Worm (Caenorhabditis elegans): ENCODE measurements around the gene C24A8.6.
"Not testable (repeated sequence)": the region's sequence is repeated elsewhere in the genome, so short reads cannot be mapped to it uniquely, and the experiment has no call there.

DNA sequence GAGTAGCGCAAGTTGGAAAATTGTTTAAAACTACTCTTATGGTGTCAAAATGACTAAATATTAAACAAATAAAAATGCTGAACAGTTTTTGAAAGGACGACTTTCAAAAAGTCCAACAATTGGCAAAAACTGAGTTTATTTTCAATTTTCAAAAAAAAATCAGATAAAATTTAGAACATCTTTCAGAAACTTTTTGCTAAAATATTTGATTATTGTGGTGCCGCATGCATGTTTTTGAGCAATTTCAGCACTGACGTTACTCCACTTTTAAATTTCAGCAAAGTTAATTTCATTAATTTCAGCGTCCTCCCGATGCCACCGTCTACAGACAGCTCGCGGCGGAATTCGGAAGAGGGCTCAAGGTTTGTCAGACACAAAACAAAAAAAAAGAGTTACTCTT, 7.1 kb upstream of the C24A8.6 start, which contains the start of gene cst-1:
- not testable (repeated sequence) for TF ChIP-seq unc-39, nhr-11, fos-1, snpc-4, aly-2, nhr-76 (tag; optimal IDR thresholded peaks at IDR 0.05)
